ENCODE assay signal across 5 worm cellular contexts in the genomic region with DNA sequence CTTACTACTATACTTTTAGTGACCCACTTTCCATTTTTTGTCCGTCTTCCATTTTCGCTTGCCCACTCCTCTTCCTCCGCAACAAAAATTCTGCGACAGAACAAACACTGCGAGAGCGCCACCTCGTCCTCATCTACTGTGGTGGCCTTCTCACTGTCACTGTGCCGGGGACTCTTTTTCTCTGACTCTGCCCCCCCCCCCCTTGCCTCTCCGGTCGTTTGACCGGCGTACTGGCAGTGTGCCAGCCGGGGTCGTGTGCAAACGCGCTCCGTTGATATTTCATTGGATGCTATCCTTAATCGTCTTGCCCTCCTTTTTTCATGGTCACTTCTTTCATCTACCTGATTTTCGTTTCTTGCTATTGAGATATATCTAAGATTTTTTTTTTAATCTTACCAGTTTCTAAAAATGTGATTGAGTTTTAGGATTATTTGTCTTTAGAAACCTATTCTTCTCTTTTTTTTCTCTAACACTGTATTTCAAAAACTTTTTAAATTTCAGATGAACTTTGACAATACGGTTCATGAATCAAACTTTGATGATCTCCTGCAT.
TF ChIP-seq lines count a peak whose summit lies in the region.

Gene atf-6, plus strand, starts transcription at position 502 of the 552 bp plus-strand sequence.

TF ChIP-seq in whole organism, L1 larva, 84 proteins besides CTCF, POLR2A, EP300 and RAD21 (continues in another document):
- TF ChIP-seq nhr-237 (tag; optimal IDR thresholded peaks at IDR 0.05; lab: Kevin White, UChicago) = peak; percentile 40
- peak; percentile 80 for TF ChIP-seq unc-86 (tag; optimal IDR thresholded peaks at IDR 0.05; lab: Kevin White, UChicago)
- peak; percentile 86 for TF ChIP-seq nhr-47 (tag; optimal IDR thresholded peaks at IDR 0.05; lab: Kevin White, UChicago)
- TF ChIP-seq isw-1 (GFP tag; IDR thresholded peaks at IDR 0.05; lab: Robert Waterston, UW) = peak; percentile 67
- TF ChIP-seq jun-1 (tag; optimal IDR thresholded peaks at IDR 0.05; lab: Kevin White, UChicago) = peak; percentile 72
- peak; percentile 91 for TF ChIP-seq nhr-71 (tag; optimal IDR thresholded peaks at IDR 0.05; lab: Kevin White, UChicago)
- peak; percentile 29 for TF ChIP-seq sox-4 (tag; optimal IDR thresholded peaks at IDR 0.05; lab: Kevin White, UChicago)
- TF ChIP-seq skn-1 (tag; optimal IDR thresholded peaks at IDR 0.05; lab: Kevin White, UChicago) = peak; percentile 91
- TF ChIP-seq ceh-82 (tag; optimal IDR thresholded peaks at IDR 0.05; lab: Kevin White, UChicago) = peak; percentile 55 to 93 (median 56)
- peak; percentile 69 for TF ChIP-seq dsc-1 (tag; optimal IDR thresholded peaks at IDR 0.05; lab: Kevin White, UChicago)
- peak; percentile 66 for TF ChIP-seq lin-15B (tag; optimal IDR thresholded peaks at IDR 0.05; lab: Kevin White, UChicago)
- peak; percentile 54 for TF ChIP-seq irx-1 (tag; optimal IDR thresholded peaks at IDR 0.05; lab: Kevin White, UChicago)
- peak; percentile 49; the same call in 1 of the 2 replicates for TF ChIP-seq mab-9 (GFP tag; IDR thresholded peaks at IDR 0.05; lab: Robert Waterston, UW)
- peak; percentile 77 for TF ChIP-seq fkh-8 (tag; optimal IDR thresholded peaks at IDR 0.05; lab: Kevin White, UChicago)
- TF ChIP-seq F16B12.6 (tag; optimal IDR thresholded peaks at IDR 0.05; lab: Kevin White, UChicago) = peak; percentile 34
- peak; percentile 65 for TF ChIP-seq lin-13 (GFP tag; optimal IDR thresholded peaks at IDR 0.05; lab: Kevin White, UChicago)

TF ChIP-seq in whole organism, L3 larva, 47 proteins besides CTCF, POLR2A, EP300 and RAD21 (continues in another document):
- peak; percentile 78 for TF ChIP-seq elt-2 (tag; optimal IDR thresholded peaks at IDR 0.05; lab: Kevin White, UChicago)
- TF ChIP-seq skn-1 (tag; optimal IDR thresholded peaks at IDR 0.05; lab: Kevin White, UChicago) = peak; percentile 53
- TF ChIP-seq ceh-28 (tag; optimal IDR thresholded peaks at IDR 0.05; lab: Kevin White, UChicago) = peak; percentile 61
- peak; percentile 67 for TF ChIP-seq jun-1 (tag; optimal IDR thresholded peaks at IDR 0.05; lab: Kevin White, UChicago)
- peak; percentile 82 for TF ChIP-seq nhr-25 (tag; optimal IDR thresholded peaks at IDR 0.05; lab: Kevin White, UChicago)
- no peak for TF ChIP-seq daf-12 (tag; optimal IDR thresholded peaks at IDR 0.05; lab: Kevin White, UChicago)
- peak in 1 of 3 experiments; percentile 42 for TF ChIP-seq elt-3 (tag; optimal IDR thresholded peaks at IDR 0.05; lab: Kevin White, UChicago)
- peak; percentile 94 for TF ChIP-seq lsy-12 (tag; optimal IDR thresholded peaks at IDR 0.05; lab: Kevin White, UChicago)
- peak; percentile 96 for TF ChIP-seq nhr-23 (tag; optimal IDR thresholded peaks at IDR 0.05; lab: Kevin White, UChicago)
- no peak for TF ChIP-seq nhr-76 (tag; optimal IDR thresholded peaks at IDR 0.05; lab: Kevin White, UChicago)
- no peak for TF ChIP-seq ztf-4 (tag; optimal IDR thresholded peaks at IDR 0.05; lab: Kevin White, UChicago)
- TF ChIP-seq lin-15B (tag; optimal IDR thresholded peaks at IDR 0.05; lab: Kevin White, UChicago) = peak; percentile 78
- peak; percentile 99 for TF ChIP-seq lin-39 (tag; optimal IDR thresholded peaks at IDR 0.05; lab: Kevin White, UChicago)
- TF ChIP-seq tbx-2 (tag; optimal IDR thresholded peaks at IDR 0.05; lab: Kevin White, UChicago) = peak; percentile 79
- peak; percentile 90 for TF ChIP-seq pha-4 (tag; optimal IDR thresholded peaks at IDR 0.05; lab: Kevin White, UChicago)
- peak; percentile 97 for TF ChIP-seq hmg-11 (tag; optimal IDR thresholded peaks at IDR 0.05; lab: Kevin White, UChicago)
- TF ChIP-seq pqm-1 (tag; optimal IDR thresholded peaks at IDR 0.05; lab: Kevin White, UChicago) = no peak

TF ChIP-seq in whole organism, early embryonic, 17 proteins besides CTCF, POLR2A, EP300 and RAD21:
- TF ChIP-seq tra-4 (tag; optimal IDR thresholded peaks at IDR 0.05; lab: Kevin White, UChicago) = no peak
- TF ChIP-seq aly-1 (tag; optimal IDR thresholded peaks at IDR 0.05; lab: Kevin White, UChicago) = peak; percentile 2
- TF ChIP-seq hmg-4 (GFP tag; optimal IDR thresholded peaks at IDR 0.05; lab: Kevin White, UChicago) = peak; percentile 90
- TF ChIP-seq scrt-1 (GFP tag; IDR thresholded peaks at IDR 0.05; lab: Robert Waterston, UW) = no peak
- TF ChIP-seq B0310.2 (tag; optimal IDR thresholded peaks at IDR 0.05; lab: Kevin White, UChicago) = no peak
- peak; percentile 28 for TF ChIP-seq ets-7 (tag; optimal IDR thresholded peaks at IDR 0.05; lab: Kevin White, UChicago)
- no peak for TF ChIP-seq flt-1 (GFP tag; IDR thresholded peaks at IDR 0.05; lab: Robert Waterston, UW)
- peak; percentile 74 for TF ChIP-seq F13C5.2 (tag; optimal IDR thresholded peaks at IDR 0.05; lab: Kevin White, UChicago)
- TF ChIP-seq sea-1 (GFP tag; conservative IDR thresholded peaks at IDR 0.05; lab: Robert Waterston, UW) = no peak
- TF ChIP-seq pes-1 (GFP tag; IDR thresholded peaks at IDR 0.05; lab: Robert Waterston, UW) = 0 out of 2 replicates have a peak, but pooled peaks have one; percentile 45
- TF ChIP-seq ama-1 (optimal IDR thresholded peaks at IDR 0.05; lab: Kevin White, UChicago) = no peak
- TF ChIP-seq tbx-11 (GFP tag; IDR thresholded peaks at IDR 0.05; lab: Robert Waterston, UW) = 0 out of 2 replicates have a peak, but pooled peaks have one; percentile 31
- TF ChIP-seq hmbx-1 (tag; optimal IDR thresholded peaks at IDR 0.05; lab: Kevin White, UChicago) = no peak
- TF ChIP-seq ceh-13 (GFP tag; optimal IDR thresholded peaks at IDR 0.05; lab: Kevin White, UChicago) = no peak
- TF ChIP-seq tbx-37 (GFP tag; conservative IDR thresholded peaks at IDR 0.05; lab: Robert Waterston, UW) = 0 out of 2 replicates have a peak, but pooled peaks have one; percentile 21
- no peak for TF ChIP-seq ceh-36 (tag; optimal IDR thresholded peaks at IDR 0.05; lab: Kevin White, UChicago)
- TF ChIP-seq hnd-1 (tag; optimal IDR thresholded peaks at IDR 0.05; lab: Kevin White, UChicago) = peak; percentile 10

TF ChIP-seq in whole organism, midembryonic, 9 proteins besides CTCF, POLR2A, EP300 and RAD21:
- TF ChIP-seq med-1 (GFP tag; optimal IDR thresholded peaks at IDR 0.05; lab: Kevin White, UChicago; ENCODE audit: insufficient read depth) = no peak
- 0 out of 2 replicates have a peak, but pooled peaks have one; percentile 37 for TF ChIP-seq ref-1 (GFP tag; conservative IDR thresholded peaks at IDR 0.05; lab: Robert Waterston, UW)
- TF ChIP-seq cog-1 (tag; optimal IDR thresholded peaks at IDR 0.05; lab: Kevin White, UChicago) = peak; percentile 63
- TF ChIP-seq ztf-29 (GFP tag; IDR thresholded peaks at IDR 0.05; lab: Robert Waterston, UW) = no peak
- TF ChIP-seq klf-2 (GFP tag; conservative IDR thresholded peaks at IDR 0.05; lab: Robert Waterston, UW) = no peak
- peak; percentile 74 for TF ChIP-seq flt-1 (GFP tag; IDR thresholded peaks at IDR 0.05; lab: Robert Waterston, UW)
- TF ChIP-seq ztf-23 (GFP tag; IDR thresholded peaks at IDR 0.05; lab: Robert Waterston, UW) = 0 out of 2 replicates have a peak, but pooled peaks have one; percentile 50
- 0 out of 2 replicates have a peak, but pooled peaks have one; percentile 69 for TF ChIP-seq tab-1 (GFP tag; IDR thresholded peaks at IDR 0.05; lab: Robert Waterston, UW)
- TF ChIP-seq T22C8.4 (GFP tag; IDR thresholded peaks at IDR 0.05; lab: Robert Waterston, UW) = no peak

TF ChIP-seq in whole organism, young adult, 124 proteins besides CTCF, POLR2A, EP300 and RAD21 (continues in another document):
- TF ChIP-seq lin-40 (tag; optimal IDR thresholded peaks at IDR 0.05; lab: Kevin White, UChicago) = peak; percentile 78
- no peak for TF ChIP-seq nfyb-1 (GFP tag; IDR thresholded peaks at IDR 0.05; lab: Robert Waterston, UW)
- peak; percentile 42 for TF ChIP-seq tbp1 (GFP tag; optimal IDR thresholded peaks at IDR 0.05; lab: Kevin White, UChicago)
- TF ChIP-seq let-607 (tag; optimal IDR thresholded peaks at IDR 0.05; lab: Kevin White, UChicago) = peak; percentile 41 to 51
- 0 out of 2 replicates have a peak, but pooled peaks have one; percentile 20 for TF ChIP-seq let-526 (GFP tag; IDR thresholded peaks at IDR 0.05; lab: Robert Waterston, UW)
- 0 out of 2 replicates have a peak, but pooled peaks have one; percentile 40 for TF ChIP-seq bed-2 (GFP tag; IDR thresholded peaks at IDR 0.05; lab: Robert Waterston, UW)
- TF ChIP-seq Y53G8AR.9 (GFP tag; conservative IDR thresholded peaks at IDR 0.05; lab: Robert Waterston, UW) = peak; percentile 39; the same call in 1 of the 2 replicates
- TF ChIP-seq ceh-27 (GFP tag; optimal IDR thresholded peaks at IDR 0.05; lab: Kevin White, UChicago) = peak; percentile 88
- TF ChIP-seq athp-1 (tag; optimal IDR thresholded peaks at IDR 0.05; lab: Kevin White, UChicago) = no peak
- no peak for TF ChIP-seq T26A5.8 (tag; optimal IDR thresholded peaks at IDR 0.05; lab: Kevin White, UChicago)
- TF ChIP-seq dox-1 (GFP tag; IDR thresholded peaks at IDR 0.05; lab: Robert Waterston, UW) = peak; percentile 92
- no peak for TF ChIP-seq F39B2.1 (GFP tag; IDR thresholded peaks at IDR 0.05; lab: Robert Waterston, UW)
- TF ChIP-seq gei-17 (GFP tag; optimal IDR thresholded peaks at IDR 0.05; lab: Kevin White, UChicago) = peak; percentile 70
- no peak for TF ChIP-seq snpc-1.1 (tag; optimal IDR thresholded peaks at IDR 0.05; lab: Kevin White, UChicago; ENCODE audit: insufficient read depth)
- no peak for TF ChIP-seq lsy-27 (tag; optimal IDR thresholded peaks at IDR 0.05; lab: Kevin White, UChicago; ENCODE audit: borderline replicate concordance, insufficient read depth)
- TF ChIP-seq zfh-2 (GFP tag; conservative IDR thresholded peaks at IDR 0.05; lab: Robert Waterston, UW) = peak; percentile 99
- TF ChIP-seq B0261.1 (tag; optimal IDR thresholded peaks at IDR 0.05; lab: Kevin White, UChicago) = peak; percentile 7
- no peak for TF ChIP-seq ZK185.1 (tag; optimal IDR thresholded peaks at IDR 0.05; lab: Kevin White, UChicago; ENCODE audit: poor library complexity, severe bottlenecking)
- peak; percentile 41; the same call in 1 of the 2 replicates for TF ChIP-seq rcor-1 (GFP tag; IDR thresholded peaks at IDR 0.05; lab: Robert Waterston, UW)
- TF ChIP-seq mcd-1 (GFP tag; IDR thresholded peaks at IDR 0.05; lab: Robert Waterston, UW) = peak; percentile 97
- TF ChIP-seq F49E8.2 (tag; optimal IDR thresholded peaks at IDR 0.05; lab: Kevin White, UChicago; ENCODE audit: insufficient read depth) = no peak
- TF ChIP-seq attf-5 (GFP tag; optimal IDR thresholded peaks at IDR 0.05; lab: Kevin White, UChicago) = peak; percentile 88
- no peak for TF ChIP-seq ztf-28 (GFP tag; IDR thresholded peaks at IDR 0.05; lab: Robert Waterston, UW)
- TF ChIP-seq lin-26 (GFP tag; IDR thresholded peaks at IDR 0.05; lab: Robert Waterston, UW) = no peak
- TF ChIP-seq mxl-1 (tag; optimal IDR thresholded peaks at IDR 0.05; lab: Kevin White, UChicago) = no peak
- no peak for TF ChIP-seq nhr-179 (tag; optimal IDR thresholded peaks at IDR 0.05; lab: Kevin White, UChicago)
- peak; percentile 80 for TF ChIP-seq ets-4 (GFP tag; optimal IDR thresholded peaks at IDR 0.05; lab: Kevin White, UChicago)
- no peak for TF ChIP-seq sdz-38 (tag; optimal IDR thresholded peaks at IDR 0.05; lab: Kevin White, UChicago)
- TF ChIP-seq ztf-26 (tag; optimal IDR thresholded peaks at IDR 0.05; lab: Kevin White, UChicago) = peak; percentile 53

Comparison
In these comparisons a context has a peak if more than half of its experiments do, and no peak if none do; other contexts are left out.
1. Of the 8 proteins assayed by ChIP-seq in both whole organism, young adult and whole organism, L1 larva: peak only in whole organism, young adult: none; only in whole organism, L1 larva: dpl-1, efl-1, lin-35 and unc-130; in both: nhr-90; in neither: 2; mixed calls (peak in some experiments, not most) for 1.